Fruit fly (Drosophila melanogaster): ENCODE results near the gene CG7607.

Gene CG7607

dm6 chr3L:11244024-11244576 is 44.7 kb downstream of the CG7607 start:
- TF ChIP-seq CrebA (GFP tag; optimal IDR thresholded peaks at IDR 0.05; ENCODE audit: borderline replicate concordance) (no peak), lola (GFP tag; optimal IDR thresholded peaks at IDR 0.05) (no peak), foxo (GFP tag; optimal IDR thresholded peaks at IDR 0.05) (no peak), Jra (GFP tag; optimal IDR thresholded peaks at IDR 0.05) (no peak), Dfd (GFP tag; optimal IDR thresholded peaks at IDR 0.05) (no peak)

DNA sequence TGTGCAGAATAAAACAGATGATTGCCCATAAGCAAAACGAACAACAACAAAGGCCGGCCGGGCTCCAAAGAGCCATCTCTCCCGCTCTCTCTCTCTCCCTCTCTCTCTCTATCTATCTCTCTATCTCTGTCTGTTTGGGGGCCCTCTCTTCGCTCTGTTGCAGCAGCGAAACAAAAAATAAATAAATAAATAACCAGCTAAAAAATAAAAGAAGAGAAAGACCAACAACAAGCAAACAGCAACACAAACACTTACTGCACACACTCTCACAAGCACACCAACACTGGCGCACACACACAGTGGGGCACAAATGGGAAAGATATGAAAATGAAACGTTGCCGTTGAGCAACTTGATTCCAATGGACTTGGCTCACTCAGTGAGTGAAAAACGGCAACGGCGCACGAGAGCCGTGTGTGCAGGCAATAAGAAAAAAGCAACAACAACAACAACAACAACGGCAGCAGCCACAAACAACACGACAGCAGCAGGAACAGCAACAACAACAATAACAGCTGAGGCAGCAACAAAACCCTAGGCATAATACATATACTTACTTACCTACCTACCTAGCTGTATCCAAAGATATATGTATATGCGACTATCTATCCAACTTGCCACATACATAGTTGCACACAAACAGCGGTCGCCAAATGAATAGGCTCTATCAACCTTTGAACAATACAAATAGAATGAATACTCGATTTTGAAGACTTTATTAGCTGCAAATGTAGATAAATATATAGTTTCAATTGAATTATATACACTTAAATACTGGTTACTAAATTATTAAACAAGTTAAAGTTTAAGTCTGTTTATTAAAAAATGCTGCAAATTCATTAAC is 46.8 kb downstream of the CG7607 start:
- TF ChIP-seq Sp1 (GFP tag; optimal IDR thresholded peaks at IDR 0.05) (peak; percentile 92), CG32264 (GFP tag; optimal IDR thresholded peaks at IDR 0.05) (peak; percentile 45), tai (GFP tag; optimal IDR thresholded peaks at IDR 0.05) (peak; percentile 33), woc (GFP tag; optimal IDR thresholded peaks at IDR 0.05) (peak; percentile 41), dl (GFP tag; optimal IDR thresholded peaks at IDR 0.05; ENCODE audit: insufficient read depth in 1 of 2, partially characterized antibody in 2 of 2) (peak; percentile 37 to 77), brk (GFP tag; optimal IDR thresholded peaks at IDR 0.05) (peak; percentile 83), fru (GFP tag; optimal IDR thresholded peaks at IDR 0.05) (peak; percentile 89), jim (GFP tag; optimal IDR thresholded peaks at IDR 0.05) (peak; percentile 12), HLH106 (tag; optimal IDR thresholded peaks at IDR 0.05) (peak; percentile 45), CrebA (GFP tag; optimal IDR thresholded peaks at IDR 0.05; ENCODE audit: borderline replicate concordance) (peak; percentile 95), foxo (GFP tag; optimal IDR thresholded peaks at IDR 0.05) (peak; percentile 44 to 50), sv (GFP tag; optimal IDR thresholded peaks at IDR 0.05) (no peak), Hr83 (GFP tag; optimal IDR thresholded peaks at IDR 0.05; ENCODE audit: poor library complexity, severe bottlenecking) (peak; percentile 72), br (GFP tag; optimal IDR thresholded peaks at IDR 0.05) (peak; percentile 79), Dif (GFP tag; optimal IDR thresholded peaks at IDR 0.05; ENCODE audit: partially characterized antibody) (peak; percentile 87), N (GFP tag; optimal IDR thresholded peaks at IDR 0.05) (no peak), pan (optimal IDR thresholded peaks at IDR 0.05) (no peak), lola (GFP tag; optimal IDR thresholded peaks at IDR 0.05) (no peak), sage (GFP tag; optimal IDR thresholded peaks at IDR 0.05) (peak; percentile 90), psq (GFP tag; optimal IDR thresholded peaks at IDR 0.05) (peak; percentile 67), h (GFP tag; optimal IDR thresholded peaks at IDR 0.05) (peak; percentile 81), GATAd (GFP tag; optimal IDR thresholded peaks at IDR 0.05) (no peak), rgr (GFP tag; optimal IDR thresholded peaks at IDR 0.05) (peak; percentile 48), Hr78 (GFP tag; optimal IDR thresholded peaks at IDR 0.05) (no peak), Vsx2 (GFP tag; optimal IDR thresholded peaks at IDR 0.05; ENCODE audit: partially characterized antibody) (peak; percentile 51), usp (GFP tag; optimal IDR thresholded peaks at IDR 0.05) (no peak), dsf (GFP tag; optimal IDR thresholded peaks at IDR 0.05; ENCODE audit: borderline replicate concordance) (no peak), Hnf4 (GFP tag; optimal IDR thresholded peaks at IDR 0.05) (peak; percentile 66), ey (GFP tag; optimal IDR thresholded peaks at IDR 0.05) (no peak), Abd-B (GFP tag; optimal IDR thresholded peaks at IDR 0.05) (no peak), dmrt93B (GFP tag; optimal IDR thresholded peaks at IDR 0.05) (peak; percentile 49), Jra (GFP tag; optimal IDR thresholded peaks at IDR 0.05) (peak; percentile 57), Rel (GFP tag; optimal IDR thresholded peaks at IDR 0.05) (peak; percentile 88), Rel (tag; optimal IDR thresholded peaks at IDR 0.05) (peak; percentile 74), CG9705 (GFP tag; optimal IDR thresholded peaks at IDR 0.05) (peak; percentile 61), Mio (GFP tag; optimal IDR thresholded peaks at IDR 0.05) (no peak), OdsH (GFP tag; optimal IDR thresholded peaks at IDR 0.05) (peak; percentile 76), Dfd (GFP tag; optimal IDR thresholded peaks at IDR 0.05) (no peak), Myc (optimal IDR thresholded peaks at IDR 0.05) (no peak)

Measured in whole organism, wandering third instar larva.